Worm (Caenorhabditis elegans): ENCODE data around the gene alh-11.

Gene alh-11

ce11 chrIII:794000-794399 is 15.3 kb upstream of the alh-11 start, which contains the start of gene rps-29:
Gene rps-29, plus strand, starts transcription at chrIII:794300.
- no peak for TF ChIP-seq T07F8.4 (tag; optimal IDR thresholded peaks at IDR 0.05)
- no peak for TF ChIP-seq lir-1 (GFP tag; conservative IDR thresholded peaks at IDR 0.05)
- TF ChIP-seq hmg-20 (GFP tag; IDR thresholded peaks at IDR 0.05) = no peak
- TF ChIP-seq snpc-1.1 (tag; optimal IDR thresholded peaks at IDR 0.05; ENCODE audit: insufficient read depth) = no peak
- TF ChIP-seq F57C9.4 (tag; optimal IDR thresholded peaks at IDR 0.05) = no peak

- TF ChIP-seq Y95B8A.8 (GFP tag; IDR thresholded peaks at IDR 0.05) (no peak), F57C9.4 (tag; optimal IDR thresholded peaks at IDR 0.05) (no peak), attf-3 (GFP tag; conservative IDR thresholded peaks at IDR 0.05) (no peak), Y67H2A.10 (GFP tag; conservative IDR thresholded peaks at IDR 0.05) (no peak), ceh-58 (GFP tag; IDR thresholded peaks at IDR 0.05) (no peak), hmg-1.2 (GFP tag; IDR thresholded peaks at IDR 0.05) (peak; percentile 35), Y56A3A.18 (GFP tag; IDR thresholded peaks at IDR 0.05) (no peak), B0261.1 (tag; optimal IDR thresholded peaks at IDR 0.05) (no peak), B0035.1 (tag; optimal IDR thresholded peaks at IDR 0.05) (no peak), nfya-2 (GFP tag; IDR thresholded peaks at IDR 0.05) (no peak), ztf-28 (GFP tag; IDR thresholded peaks at IDR 0.05) (no peak), ztf-25 (GFP tag; IDR thresholded peaks at IDR 0.05) (no peak), die-1 (tag; optimal IDR thresholded peaks at IDR 0.05) (no peak), mes-4 (tag; optimal IDR thresholded peaks at IDR 0.05) (no peak), xnd-1 (tag; optimal IDR thresholded peaks at IDR 0.05) (peak; percentile 23), ZK185.1 (tag; optimal IDR thresholded peaks at IDR 0.05; ENCODE audit: poor library complexity, severe bottlenecking) (peak; percentile 25), lag-1 (GFP tag; IDR thresholded peaks at IDR 0.05) (no peak), ztf-18 (tag; optimal IDR thresholded peaks at IDR 0.05) (peak; percentile 36), ztf-22 (GFP tag; optimal IDR thresholded peaks at IDR 0.05) (no peak), pha-4 (tag; optimal IDR thresholded peaks at IDR 0.05) (no peak), bed-2 (GFP tag; IDR thresholded peaks at IDR 0.05) (no peak), ceh-27 (GFP tag; optimal IDR thresholded peaks at IDR 0.05) (peak; percentile 67), mcd-1 (GFP tag; IDR thresholded peaks at IDR 0.05) (peak; percentile 80), ztf-26 (tag; optimal IDR thresholded peaks at IDR 0.05) (no peak), lin-26 (GFP tag; IDR thresholded peaks at IDR 0.05) (no peak), lsy-27 (tag; optimal IDR thresholded peaks at IDR 0.05; ENCODE audit: borderline replicate concordance, insufficient read depth) (no peak), egl-44 (GFP tag; IDR thresholded peaks at IDR 0.05) (no peak), mxl-1 (tag; optimal IDR thresholded peaks at IDR 0.05) (no peak), nhr-27 (tag; optimal IDR thresholded peaks at IDR 0.05) (no peak), F22D6.2 (tag; optimal IDR thresholded peaks at IDR 0.05) (no peak), repo-1 (tag; optimal IDR thresholded peaks at IDR 0.05) (no peak), D2030.7 (GFP tag; IDR thresholded peaks at IDR 0.05) (peak; percentile 53), F57A8.1 (GFP tag; optimal IDR thresholded peaks at IDR 0.05) (no peak), sptf-2 (GFP tag; optimal IDR thresholded peaks at IDR 0.05) (no peak), bed-1 (GFP tag; IDR thresholded peaks at IDR 0.05) (no peak), madf-3 (GFP tag; IDR thresholded peaks at IDR 0.05) (no peak), F49E8.2 (tag; optimal IDR thresholded peaks at IDR 0.05; ENCODE audit: insufficient read depth) (peak; percentile 52), cebp-1 (GFP tag; IDR thresholded peaks at IDR 0.05) (no peak), cebp-1 (tag; optimal IDR thresholded peaks at IDR 0.05) (peak; percentile 63), ceh-100 (GFP tag; IDR thresholded peaks at IDR 0.05) (peak; percentile 27; the same call in 1 of the 2 replicates), nhr-80 (tag; optimal IDR thresholded peaks at IDR 0.05) (peak; percentile 41), aptf-2 (GFP tag; conservative IDR thresholded peaks at IDR 0.05) (no peak), Y79H2A.3 (GFP tag; conservative IDR thresholded peaks at IDR 0.05) (no peak), madf-6 (GFP tag; IDR thresholded peaks at IDR 0.05) (peak; percentile 62)
Measured at ce11 chrIII:793595-793994, 14.9 kb upstream of the alh-11 start, which contains the start of gene snt-2. Gene snt-2, minus strand, starts transcription at chrIII:793733.
